Worm (Caenorhabditis elegans) whole organism, dauer: ENCODE measurements around the gene aexr-2.

Experiments
- unc-62 ChIP-seq: sonication (generic microtip); optimal IDR thresholded peaks from 2 replicates; lab custom pipeline; 2017; ENCODE audit warnings: missing biosample characterization, missing genetic modification reagents, missing genetic modification characterization

The aexr-2 gene

DNA sequence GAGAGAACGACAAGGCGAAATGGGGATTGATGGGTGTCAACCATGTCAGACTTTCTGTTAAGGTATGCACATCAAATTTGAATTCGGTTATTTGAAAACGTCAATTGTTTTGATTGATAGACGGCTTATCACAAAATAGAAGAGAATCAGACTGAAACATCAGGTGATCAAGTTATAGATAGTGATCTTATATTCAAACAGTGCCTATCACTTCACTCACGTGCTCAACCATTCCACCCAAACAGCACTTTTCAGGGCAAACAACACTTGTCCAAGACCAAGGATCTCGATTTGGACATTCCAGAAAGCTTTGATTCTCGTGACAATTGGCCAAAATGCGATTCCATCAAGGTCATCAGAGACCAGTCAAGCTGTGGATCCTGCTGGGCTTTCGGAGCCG is 23.7 kb downstream of the aexr-2 start:
- no peak for TF ChIP-seq unc-62 (GFP tag; lab: Kevin White, UChicago)

DNA sequence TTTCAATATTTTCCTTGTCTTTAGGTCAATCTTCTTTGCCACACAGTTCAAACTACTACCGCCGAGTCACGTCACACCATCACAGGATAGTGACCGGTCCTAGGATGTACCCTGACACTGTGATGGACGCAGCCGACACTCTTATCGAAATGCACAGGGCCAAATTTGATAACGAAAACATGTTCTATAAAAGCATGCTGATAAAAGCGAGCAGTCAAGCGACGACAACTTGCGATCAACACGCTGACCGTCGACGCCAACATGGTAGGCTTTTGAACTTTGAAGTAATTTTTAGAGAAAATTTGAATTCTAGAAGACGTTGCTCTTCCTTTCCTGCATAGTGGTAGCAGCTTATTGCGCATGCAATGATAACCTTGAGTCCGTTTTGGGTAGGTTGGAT is 24.3 kb downstream of the aexr-2 start, which contains the start of gene cpr-6:
Gene cpr-6 (plus strand): TSS at position 217 of the 400 bp plus-strand sequence.
- TF ChIP-seq unc-62 (GFP tag; lab: Kevin White, UChicago) = no peak

DNA sequence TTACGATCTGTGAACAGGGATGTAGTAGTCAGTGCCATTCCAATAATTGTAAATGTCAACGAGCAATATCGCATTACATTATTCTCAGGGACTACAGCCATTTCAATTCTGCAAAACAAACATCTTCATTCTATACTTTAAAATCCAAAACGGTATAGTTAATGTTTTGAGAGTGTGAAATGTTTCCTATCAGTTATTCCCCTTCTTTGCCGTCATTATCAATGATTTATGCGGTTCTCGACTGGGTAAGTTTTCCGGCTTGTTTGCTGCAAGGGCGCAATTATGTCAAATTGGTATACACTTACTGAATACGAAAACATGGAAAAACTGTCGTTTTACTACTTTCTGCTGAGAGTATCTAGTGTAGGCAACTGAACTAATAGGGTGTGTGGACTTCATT is 28.2 kb downstream of the aexr-2 start, which contains the start of gene F23G4.1:
Gene F23G4.1 (minus strand): TSS at position 101 of the 400 bp plus-strand sequence.
- no peak for TF ChIP-seq unc-62 (GFP tag; lab: Kevin White, UChicago)

DNA sequence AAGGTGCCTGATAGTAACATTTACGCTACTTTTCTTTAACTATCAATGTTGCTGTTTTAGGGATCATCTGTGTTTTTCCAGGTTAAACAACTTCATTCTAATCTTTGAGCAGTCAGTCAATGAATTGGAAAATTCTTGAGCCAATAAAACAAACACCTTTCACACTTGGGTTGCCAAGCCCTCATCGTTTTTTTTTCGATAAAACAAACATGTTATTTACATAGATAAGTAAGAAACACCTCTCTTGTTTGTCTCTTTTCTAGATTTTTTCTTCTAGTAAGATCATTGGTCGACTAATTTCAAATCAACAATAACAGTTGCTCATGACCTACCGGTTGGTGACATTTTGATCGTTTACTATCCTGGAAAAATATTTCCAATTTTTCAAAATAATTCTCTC is 29.4 kb downstream of the aexr-2 start:
- no peak for TF ChIP-seq unc-62 (GFP tag; lab: Kevin White, UChicago)

DNA sequence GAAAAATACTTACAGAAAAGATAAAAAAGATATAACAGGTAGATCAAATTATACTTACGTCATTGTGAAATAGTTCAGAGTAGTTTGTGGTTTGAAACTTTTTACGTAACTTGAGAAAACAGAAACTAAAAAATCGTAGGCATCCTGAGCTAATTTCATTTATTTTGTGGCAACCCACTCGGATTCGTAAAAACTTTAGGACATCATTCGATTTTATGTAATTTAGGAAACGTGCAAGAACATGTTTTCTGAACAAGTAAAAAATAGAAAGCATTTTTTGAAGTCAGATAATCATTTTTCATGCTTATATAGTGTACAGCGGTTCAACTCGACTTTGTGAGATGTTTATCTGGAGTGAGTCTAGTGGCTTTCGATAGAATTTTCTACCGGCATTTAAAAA is 32.6 kb downstream of the aexr-2 start, which contains the start of gene hic-1:
Gene hic-1 (minus strand): TSS at position 101 of the 400 bp plus-strand sequence.
- TF ChIP-seq unc-62 (GFP tag; lab: Kevin White, UChicago) = no peak

DNA sequence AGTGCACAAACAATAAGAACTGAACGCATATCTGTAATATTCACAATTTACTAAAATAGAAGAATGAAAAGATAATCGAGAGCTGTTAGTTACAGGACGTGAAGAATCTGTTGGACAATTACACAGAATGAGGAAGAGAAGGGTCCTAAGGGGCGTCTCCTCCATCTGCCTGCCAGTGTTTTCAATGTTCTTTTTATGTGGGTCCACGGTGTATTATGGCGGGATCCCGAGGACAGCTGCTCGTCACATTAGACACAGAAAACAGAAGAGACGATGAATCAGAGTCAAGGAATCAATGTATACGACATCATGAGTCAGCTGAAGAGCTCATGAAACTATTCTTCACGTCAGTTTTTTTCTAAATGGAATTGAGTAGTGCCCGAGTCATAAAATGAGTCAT is 34.2 kb downstream of the aexr-2 start, which contains the start of gene ttr-6:
Gene ttr-6 (minus strand): TSS at position 33 of the 400 bp plus-strand sequence.
- TF ChIP-seq unc-62 (GFP tag; lab: Kevin White, UChicago) = no peak

DNA sequence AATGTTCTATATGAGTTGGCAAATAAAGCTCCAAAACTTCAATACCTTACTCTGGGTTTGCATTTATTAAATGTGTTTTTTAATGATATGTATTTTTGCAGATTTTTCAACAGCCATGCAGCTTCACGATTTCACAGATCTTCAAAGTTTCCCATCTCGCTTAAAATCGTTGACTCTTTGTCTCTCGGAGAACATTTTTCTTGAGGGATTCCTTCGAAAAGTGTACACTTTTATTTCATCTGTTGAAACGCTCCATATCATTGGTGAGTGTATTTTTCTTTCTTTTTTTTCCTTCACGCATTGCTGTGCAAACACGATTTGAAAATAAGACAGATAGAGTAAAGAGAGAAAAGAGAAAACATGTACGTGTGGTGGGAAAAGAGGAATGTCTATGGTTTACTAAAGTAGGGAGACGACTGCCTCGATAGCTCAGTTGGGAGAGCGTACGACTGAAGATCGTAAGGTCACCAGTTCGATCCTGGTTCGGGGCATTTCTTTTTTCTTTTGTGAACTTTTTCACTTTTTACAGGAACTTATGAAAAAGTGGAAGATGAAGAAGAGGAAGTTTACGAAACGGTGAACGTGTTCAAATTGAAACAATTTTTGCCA is 38.1 kb downstream of the aexr-2 start:
- no peak for TF ChIP-seq unc-62 (GFP tag; lab: Kevin White, UChicago)

DNA sequence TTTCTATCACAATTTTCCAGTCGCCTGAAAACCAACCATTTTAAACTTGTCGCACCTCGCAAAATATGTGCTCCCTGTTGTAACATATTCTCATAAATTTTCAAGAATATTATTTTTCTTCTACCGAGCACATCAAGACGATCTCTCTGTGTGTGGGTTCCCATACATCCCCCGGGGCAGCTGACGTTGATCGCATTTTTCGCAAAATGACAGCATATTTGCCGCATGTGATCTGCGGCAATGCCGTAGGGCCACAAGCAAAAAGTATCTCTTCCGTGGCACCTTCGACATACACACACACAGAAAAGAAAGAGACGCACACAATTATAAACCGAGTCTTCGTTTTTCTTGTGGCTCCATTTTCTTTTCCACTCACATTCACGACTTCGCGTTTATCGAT is 39.7 kb downstream of the aexr-2 start:
- TF ChIP-seq unc-62 (GFP tag; lab: Kevin White, UChicago) = no peak

DNA sequence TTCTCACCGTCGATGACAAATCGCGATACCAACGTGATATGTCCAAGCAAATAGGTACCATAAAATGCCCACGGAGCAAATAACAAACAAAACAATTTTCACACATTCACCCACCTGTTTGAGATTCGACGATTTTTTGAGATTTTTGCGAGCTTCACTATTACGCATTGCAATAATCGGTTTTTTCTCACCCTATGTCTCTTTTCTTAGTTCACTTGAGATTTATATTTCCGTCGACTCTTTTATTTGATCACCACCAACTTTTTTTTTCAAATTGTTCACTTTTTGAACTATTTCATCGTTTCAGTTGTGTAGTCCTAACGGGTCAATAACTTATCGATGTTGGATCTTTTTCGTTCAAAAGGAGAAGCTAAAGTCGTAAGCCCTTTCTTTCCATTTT is 42.8 kb downstream of the aexr-2 start, which contains the start of gene fbxl-4:
Gene fbxl-4 (plus strand): TSS at position 301 of the 400 bp plus-strand sequence.
- TF ChIP-seq unc-62 (GFP tag; lab: Kevin White, UChicago) = no peak

DNA sequence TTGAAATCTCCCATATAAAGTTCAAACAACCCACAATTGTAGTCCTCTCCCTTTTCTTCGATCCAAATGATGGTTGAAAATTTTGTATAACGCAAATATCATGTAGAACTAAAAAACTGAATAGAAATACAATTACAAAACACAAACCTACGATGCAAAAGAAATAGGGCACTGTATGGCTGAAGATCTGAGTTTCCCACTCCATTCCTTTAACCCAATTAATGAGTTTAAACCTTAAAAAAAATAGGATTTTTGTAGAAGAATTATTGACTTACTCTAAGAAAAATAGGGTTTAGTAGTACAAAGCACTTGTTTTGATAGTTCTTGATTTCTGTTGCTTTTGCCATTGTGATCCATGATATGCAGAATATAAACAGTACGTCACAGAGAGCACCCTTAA is 48.0 kb downstream of the aexr-2 start:
- no peak for TF ChIP-seq unc-62 (GFP tag; lab: Kevin White, UChicago)
